Fruit fly (Drosophila melanogaster): ENCODE results near the gene CG3588.
A peak's percentile ranks its signal among the peaks of the same experiment; 100 is the strongest.

The CG3588 gene

dm6 chrX:2919742-2920141 is at the start of gene CG3588:
TSS of gene CG3588 (plus strand) at chrX:2919770.
- TF ChIP-seq bowl (GFP tag; IDR thresholded peaks at IDR 0.05) (0 out of 2 replicates have a peak, but pooled peaks have one; percentile 32), hb (GFP tag; IDR thresholded peaks at IDR 0.05; ENCODE audit: partially characterized antibody) (no peak), tgo (GFP tag; IDR thresholded peaks at IDR 0.05) (peak; percentile 80), CG11560 (tag; IDR thresholded peaks at IDR 0.05) (peak; percentile 57; the same call in 1 of the 3 replicates), repo (GFP tag; optimal IDR thresholded peaks at IDR 0.05) (peak; percentile 39), CG4617 (GFP tag; optimal IDR thresholded peaks at IDR 0.05; ENCODE audit: borderline replicate concordance) (no peak), Optix (GFP tag; IDR thresholded peaks at IDR 0.05) (no peak), yki (optimal IDR thresholded peaks at IDR 0.05) (no peak), Spps (tag; optimal IDR thresholded peaks at IDR 0.05) (no peak), CG12219 (GFP tag; optimal IDR thresholded peaks at IDR 0.05) (peak; percentile 43), tll (GFP tag; optimal IDR thresholded peaks at IDR 0.05) (no peak), pnt (GFP tag; optimal IDR thresholded peaks at IDR 0.05) (no peak), Dref (GFP tag; IDR thresholded peaks at IDR 0.05) (no peak), Hmr (GFP tag; optimal IDR thresholded peaks at IDR 0.05) (peak; percentile 71), CG13123 (GFP tag; optimal IDR thresholded peaks at IDR 0.05) (peak; percentile 67), ttk (GFP tag; IDR thresholded peaks at IDR 0.05) (peak; percentile 50), dmrt99B (tag; optimal IDR thresholded peaks at IDR 0.05) (peak; percentile 69), gro (GFP tag; optimal IDR thresholded peaks at IDR 0.05) (peak; percentile 93), insv (GFP tag; optimal IDR thresholded peaks at IDR 0.05) (no peak), nau (GFP tag; optimal IDR thresholded peaks at IDR 0.05) (peak; percentile 41), CG16779 (GFP tag; IDR thresholded peaks at IDR 0.05) (peak; percentile 78), pita (GFP tag; optimal IDR thresholded peaks at IDR 0.05) (no peak), Eip74EF (GFP tag; optimal IDR thresholded peaks at IDR 0.05) (no peak), CG4424 (GFP tag; optimal IDR thresholded peaks at IDR 0.05) (peak; percentile 60), CG9437 (GFP tag; optimal IDR thresholded peaks at IDR 0.05) (peak; percentile 45), CG8388 (GFP tag; optimal IDR thresholded peaks at IDR 0.05) (peak; percentile 35), klu (GFP tag; IDR thresholded peaks at IDR 0.05) (peak; percentile 69), abd-A (tag; optimal IDR thresholded peaks at IDR 0.05) (peak; percentile 31), disco-r (GFP tag; optimal IDR thresholded peaks at IDR 0.05) (peak; percentile 54), Stat92E (GFP tag; optimal IDR thresholded peaks at IDR 0.05) (no peak), CG4820 (GFP tag; optimal IDR thresholded peaks at IDR 0.05) (peak; percentile 33), Hand (GFP tag; optimal IDR thresholded peaks at IDR 0.05) (peak; percentile 29), CG6765 (GFP tag; optimal IDR thresholded peaks at IDR 0.05) (peak; percentile 53), tin (GFP tag; optimal IDR thresholded peaks at IDR 0.05) (peak; percentile 66), ato (GFP tag; IDR thresholded peaks at IDR 0.05; ENCODE audit: partially characterized antibody) (no peak), fd102C (GFP tag; optimal IDR thresholded peaks at IDR 0.05) (no peak), Aef1 (GFP tag; IDR thresholded peaks at IDR 0.05) (peak; percentile 80), CG2712 (tag; optimal IDR thresholded peaks at IDR 0.05) (peak; percentile 52), CG14710 (tag; optimal IDR thresholded peaks at IDR 0.05) (peak; percentile 32), sima (GFP tag; optimal IDR thresholded peaks at IDR 0.05) (no peak), CG9797 (GFP tag; optimal IDR thresholded peaks at IDR 0.05) (no peak), CG17612 (GFP tag; IDR thresholded peaks at IDR 0.05) (peak; percentile 65; the same call in 1 of the 2 replicates), CG10979 (tag; optimal IDR thresholded peaks at IDR 0.05) (peak; percentile 40), gsb (GFP tag; IDR thresholded peaks at IDR 0.05) (peak; percentile 84), CG34224 (GFP tag; IDR thresholded peaks at IDR 0.05; ENCODE audit: partially characterized antibody) (no peak), Dll (GFP tag; IDR thresholded peaks at IDR 0.05; ENCODE audit: partially characterized antibody) (no peak), rib (GFP tag; IDR thresholded peaks at IDR 0.05) (peak; percentile 84), CG9932 (GFP tag; IDR thresholded peaks at IDR 0.05) (peak; percentile 94), Nf-YA (GFP tag; IDR thresholded peaks at IDR 0.05) (0 out of 2 replicates have a peak, but pooled peaks have one; percentile 19), CG33213 (GFP tag; optimal IDR thresholded peaks at IDR 0.05) (peak; percentile 60)
